Fruit fly (Drosophila melanogaster) whole organism, embryonic: ENCODE results near the gene SecS.
A peak's percentile ranks its signal among the peaks of the same experiment; 100 is the strongest.

Experiments
- Asciz ChIP-seq: fragments of 200-800 bp; sonication (Bioruptor generic); optimal IDR thresholded peaks from 2 replicates; lab custom pipeline; 2017; ENCODE audit warnings: missing biosample characterization, mild to moderate bottlenecking, missing genetic modification characterization, missing genetic modification reagents
- BtbVII ChIP-seq: fragments of 200-800 bp; sonication (Bioruptor generic); optimal IDR thresholded peaks from 3 replicates; lab custom pipeline; 2017; ENCODE audit warnings: missing biosample characterization, mild to moderate bottlenecking, missing genetic modification characterization
- Bteb2 ChIP-seq: fragments of 200-800 bp; sonication (Bioruptor generic); optimal IDR thresholded peaks from 2 replicates; lab custom pipeline; 2016; ENCODE audit warnings: missing biosample characterization, missing genetic modification characterization
- CG11247 ChIP-seq: fragments of 200-800 bp; sonication (Bioruptor generic); IDR thresholded peaks from 2 replicates; pipeline ENCODE4 v1.3.6; 2022; ENCODE audit warnings: missing biosample characterization, missing genetic modification characterization
- CG11456 ChIP-seq: fragments of 200-800 bp; sonication (Bioruptor generic); IDR thresholded peaks from 3 replicates; pipeline ENCODE4 v1.3.6; 2022; ENCODE audit warnings: missing biosample characterization, missing genetic modification characterization
- CG12155 ChIP-seq: fragments of 200-800 bp; sonication (Bioruptor generic); optimal IDR thresholded peaks from 3 replicates; lab custom pipeline; 2016; ENCODE audit warnings: missing biosample characterization, missing genetic modification characterization
- CG12236 ChIP-seq: fragments of 200-800 bp; sonication (Bioruptor generic); optimal IDR thresholded peaks from 2 replicates; lab custom pipeline; 2016; ENCODE audit warnings: missing biosample characterization, missing genetic modification characterization
- CG13624 ChIP-seq: fragments of 200-800 bp; sonication (Bioruptor generic); optimal IDR thresholded peaks from 2 replicates; lab custom pipeline; 2016; ENCODE audit warnings: missing biosample characterization, missing genetic modification characterization
- CG13894 ChIP-seq: fragments of 200-800 bp; sonication (Bioruptor generic); optimal IDR thresholded peaks from 3 replicates; lab custom pipeline; 2018; ENCODE audit warnings: missing biosample characterization, mild to moderate bottlenecking, missing genetic modification characterization, moderate library complexity
- CG15601 ChIP-seq: fragments of 200-800 bp; sonication (Bioruptor generic); optimal IDR thresholded peaks from 3 replicates; lab custom pipeline; 2019; ENCODE audit warnings: missing biosample characterization, mild to moderate bottlenecking, missing genetic modification characterization, moderate library complexity
- CG1792 ChIP-seq: fragments of 200-800 bp; sonication (Bioruptor generic); optimal IDR thresholded peaks from 2 replicates; lab custom pipeline; 2016; ENCODE audit warnings: missing biosample characterization, missing genetic modification characterization
- CG2129 ChIP-seq: fragments of 200-800 bp; sonication (Bioruptor generic); IDR thresholded peaks from 2 replicates; pipeline ENCODE4 v1.3.6; 2022; ENCODE audit warnings: missing biosample characterization, missing genetic modification characterization; ENCODE audit not compliant: partially characterized antibody
- CG2712 ChIP-seq: fragments of 200-800 bp; optimal IDR thresholded peaks from 3 replicates; lab custom pipeline; 2019; ENCODE audit warnings: missing biosample characterization, mild to moderate bottlenecking, missing genetic modification characterization, moderate library complexity
- CG32532 ChIP-seq: fragments of 200-800 bp; sonication (Bioruptor generic); IDR thresholded peaks from 2 replicates; pipeline ENCODE4 v1.3.6; 2022; ENCODE audit warnings: missing biosample characterization, missing genetic modification characterization
- CG3407 ChIP-seq: fragments of 200-800 bp; sonication (Bioruptor generic); optimal IDR thresholded peaks from 2 replicates; lab custom pipeline; 2018; ENCODE audit warnings: missing biosample characterization, mild to moderate bottlenecking, missing genetic modification characterization
- CG3838 ChIP-seq: fragments of 200-800 bp; sonication (Bioruptor generic); optimal IDR thresholded peaks from 3 replicates; lab custom pipeline; 2016; ENCODE audit warnings: missing biosample characterization, missing genetic modification characterization
- CG6765 ChIP-seq: fragments of 200-800 bp; sonication (Bioruptor generic); optimal IDR thresholded peaks from 3 replicates; lab custom pipeline; 2017; ENCODE audit warnings: missing biosample characterization, mild to moderate bottlenecking, missing genetic modification characterization
- CG7357 ChIP-seq: fragments of 200-800 bp; sonication (Bioruptor generic); IDR thresholded peaks from 3 replicates; pipeline ENCODE4 v1.3.6; 2022; ENCODE audit warnings: missing biosample characterization, missing genetic modification characterization
- CG7928 ChIP-seq: fragments of 200-800 bp; sonication (Bioruptor generic); optimal IDR thresholded peaks from 2 replicates; lab custom pipeline; 2017; ENCODE audit warnings: missing biosample characterization, mild to moderate bottlenecking, missing genetic modification characterization
- CG8089 ChIP-seq: fragments of 200-800 bp; sonication (Bioruptor generic); optimal IDR thresholded peaks from 3 replicates; lab custom pipeline; 2016; ENCODE audit warnings: missing biosample characterization, missing genetic modification characterization
- CkIIα-i1 ChIP-seq: fragments of 200-800 bp; sonication (Bioruptor generic); IDR thresholded peaks from 2 replicates; pipeline ENCODE4 v1.3.6; 2022; ENCODE audit warnings: missing biosample characterization, missing genetic modification characterization
- D19A ChIP-seq: fragments of 200-800 bp; optimal IDR thresholded peaks from 3 replicates; lab custom pipeline; 2019; ENCODE audit warnings: missing biosample characterization, mild to moderate bottlenecking, missing genetic modification characterization, moderate library complexity
- Dek ChIP-seq: fragments of 200-800 bp; sonication (Bioruptor generic); optimal IDR thresholded peaks from 3 replicates; lab custom pipeline; 2019; ENCODE audit warnings: missing biosample characterization, mild to moderate bottlenecking, missing genetic modification characterization, moderate library complexity
- Dll ChIP-seq: fragments of 200-800 bp; sonication (Bioruptor generic); IDR thresholded peaks from 4 replicates; pipeline ENCODE4 v1.3.6; 2022; ENCODE audit warnings: missing biosample characterization, missing genetic modification characterization; ENCODE audit not compliant: partially characterized antibody
- Eip74EF ChIP-seq, 2 experiments: fragments of 200-800 bp in 1 of 2; fragments of >200 bp in 1 of 2; sonication (Bioruptor generic) in 1 of 2; optimal IDR thresholded peaks; 2 replicates each; lab custom pipeline; 2017 to 2019; ENCODE audit warnings: missing biosample characterization in 2 of 2, missing genetic modification characterization in 2 of 2, mild to moderate bottlenecking in 1 of 2, moderate library complexity in 1 of 2
- Ets65A ChIP-seq: fragments of 200-800 bp; sonication (Bioruptor generic); peaks from one replicate; lab custom pipeline; 2016; ENCODE audit warnings: missing biosample characterization, missing genetic modification characterization
- HHEX ChIP-seq: fragments of 200-800 bp; sonication (Bioruptor generic); optimal IDR thresholded peaks from 3 replicates; lab custom pipeline; 2017; ENCODE audit warnings: missing biosample characterization, mild to moderate bottlenecking, missing genetic modification characterization, missing genetic modification reagents
- Hand ChIP-seq: fragments of 200-800 bp; sonication (Bioruptor generic); optimal IDR thresholded peaks from 2 replicates; lab custom pipeline; 2017; ENCODE audit warnings: mild to moderate bottlenecking, missing biosample characterization, missing genetic modification reagents, missing genetic modification characterization
- HmgD ChIP-seq: fragments of 200-800 bp; sonication (Bioruptor generic); optimal IDR thresholded peaks from 3 replicates; lab custom pipeline; 2016; ENCODE audit warnings: missing biosample characterization, missing genetic modification characterization
- MESR4 ChIP-seq: fragments of 200-800 bp; sonication (Bioruptor generic); optimal IDR thresholded peaks from 2 replicates; lab custom pipeline; 2018; ENCODE audit warnings: missing biosample characterization, mild to moderate bottlenecking, missing genetic modification characterization, moderate library complexity
- Med ChIP-seq: fragments of 200-800 bp; sonication (Bioruptor generic); peaks from one replicate; lab custom pipeline; 2016; ENCODE audit warnings: missing biosample characterization, missing genetic modification characterization, mild to moderate bottlenecking, inconsistent platforms, moderate library complexity
- NK7.1 ChIP-seq: fragments of 200-800 bp; sonication (Bioruptor generic); optimal IDR thresholded peaks from 3 replicates; lab custom pipeline; 2016; ENCODE audit warnings: missing biosample characterization, missing genetic modification characterization
- PHDP ChIP-seq: fragments of 200-800 bp; sonication (Bioruptor generic); optimal IDR thresholded peaks from 3 replicates; lab custom pipeline; 2018; ENCODE audit warnings: missing biosample characterization, mild to moderate bottlenecking, missing genetic modification characterization, moderate library complexity
- Six4 ChIP-seq: fragments of 200-800 bp; sonication (Bioruptor generic); optimal IDR thresholded peaks from 2 replicates; lab custom pipeline; 2016; ENCODE audit warnings: missing biosample characterization, missing genetic modification characterization
- Sry-β ChIP-seq: fragments of 200-800 bp; sonication (Bioruptor generic); optimal IDR thresholded peaks from 2 replicates; lab custom pipeline; 2018; ENCODE audit warnings: missing biosample characterization, mild to moderate bottlenecking, missing genetic modification characterization, moderate library complexity
- Taf1 ChIP-seq: fragments of 200-800 bp; sonication (Bioruptor generic); IDR thresholded peaks from 2 replicates; pipeline ENCODE4 v1.3.6; 2022; ENCODE audit warnings: missing biosample characterization, missing genetic modification characterization
- bcd ChIP-seq: fragments of 200-800 bp; sonication (Bioruptor generic); optimal IDR thresholded peaks from 2 replicates; lab custom pipeline; 2017; ENCODE audit warnings: missing biosample characterization, mild to moderate bottlenecking, missing genetic modification characterization
- btn ChIP-seq: fragments of 200-800 bp; sonication (Bioruptor generic); optimal IDR thresholded peaks from 2 replicates; lab custom pipeline; 2016; ENCODE audit warnings: missing biosample characterization, missing genetic modification characterization
- disco-r ChIP-seq: fragments of 200-800 bp; sonication (Bioruptor generic); optimal IDR thresholded peaks from 2 replicates; lab custom pipeline; 2016; ENCODE audit warnings: missing biosample characterization, missing genetic modification characterization
- emc ChIP-seq: fragments of 200-800 bp; sonication (Bioruptor generic); optimal IDR thresholded peaks from 2 replicates; lab custom pipeline; 2016; ENCODE audit warnings: missing biosample characterization, missing genetic modification characterization
- grn ChIP-seq: fragments of 200-800 bp; sonication (Bioruptor generic); optimal IDR thresholded peaks from 3 replicates; lab custom pipeline; 2017; ENCODE audit warnings: missing biosample characterization, missing genetic modification characterization
- gt ChIP-seq: fragments of 200-800 bp; sonication (Bioruptor generic); IDR thresholded peaks from 2 replicates; pipeline ENCODE4 v1.3.6; 2022; ENCODE audit warnings: missing biosample characterization, missing genetic modification characterization
- odd ChIP-seq: fragments of 200-800 bp; sonication (Bioruptor generic); optimal IDR thresholded peaks from 2 replicates; lab custom pipeline; 2017; ENCODE audit warnings: missing biosample characterization, mild to moderate bottlenecking, missing genetic modification characterization
- pzg ChIP-seq: fragments of 200-800 bp; sonication (Bioruptor generic); optimal IDR thresholded peaks from 3 replicates; lab custom pipeline; 2018; ENCODE audit warnings: missing biosample characterization, mild to moderate bottlenecking, missing genetic modification characterization, moderate library complexity
- ranshi ChIP-seq: fragments of 200-800 bp; sonication (Bioruptor generic); IDR thresholded peaks from 2 replicates; pipeline ENCODE4 v1.3.6; 2022; ENCODE audit warnings: missing biosample characterization, missing genetic modification characterization
- sd ChIP-seq: fragments of 200-800 bp; sonication (Bioruptor generic); optimal IDR thresholded peaks from 3 replicates; lab custom pipeline; 2018; ENCODE audit warnings: missing biosample characterization, mild to moderate bottlenecking, missing genetic modification characterization, moderate library complexity
- sna ChIP-seq: fragments of 200-800 bp; sonication (Bioruptor generic); IDR thresholded peaks from 2 replicates; pipeline ENCODE4 v1.3.6; 2022; ENCODE audit warnings: missing biosample characterization, missing genetic modification characterization; ENCODE audit not compliant: partially characterized antibody
- sr ChIP-seq: fragments of 200-800 bp; sonication (Bioruptor generic); IDR thresholded peaks from 3 replicates; pipeline ENCODE4 v1.3.6; 2022; ENCODE audit warnings: missing biosample characterization, missing genetic modification characterization
- tx ChIP-seq: fragments of 200-800 bp; sonication (Bioruptor generic); optimal IDR thresholded peaks from 2 replicates; lab custom pipeline; 2016; ENCODE audit warnings: missing biosample characterization, missing genetic modification characterization
- unc-4 ChIP-seq: fragments of 200-800 bp; sonication (Bioruptor generic); IDR thresholded peaks from 2 replicates; pipeline ENCODE4 v1.3.6; 2022; ENCODE audit warnings: missing biosample characterization, missing genetic modification characterization; ENCODE audit not compliant: partially characterized antibody
- zfh1 ChIP-seq: fragments of 200-800 bp; sonication (Bioruptor generic); IDR thresholded peaks from 3 replicates; pipeline ENCODE4 v1.3.6; 2022; ENCODE audit warnings: missing biosample characterization, missing genetic modification characterization

The SecS gene

dm6 chr3R:5591398-5591853 lies 9.8 kb upstream of the SecS start, which contains the start of the genes noi and Vha26 (continued):
- TF ChIP-seq NK7.1 (no peak), Taf1 (GFP tag; lab: Robert Waterston, UW) (no peak), HHEX (no peak), zfh1 (GFP tag; lab: Robert Waterston, UW) (no peak; the same call in 2 of the 3 replicates), CkIIα-i1 (GFP tag; lab: Robert Waterston, UW) (no peak), CG13624 (GFP tag; lab: Kevin White, UChicago) (peak; percentile 33), CG3407 (GFP tag; lab: Kevin White, UChicago) (no peak), Med (peak; percentile 91), CG2712 (peak; percentile 74), sna (GFP tag; lab: Robert Waterston, UW) (peak; percentile 37; the same call in 1 of the 2 replicates), CG8089 (GFP tag; lab: Kevin White, UChicago) (no peak), PHDP (tag; lab: Kevin White, UChicago) (no peak), CG11456 (GFP tag; lab: Robert Waterston, UW) (no peak), HmgD (GFP tag; lab: Kevin White, UChicago) (no peak), CG7928 (peak; percentile 96), grn (GFP tag; lab: Kevin White, UChicago) (no peak), Dll (GFP tag; lab: Robert Waterston, UW) (peak; percentile 62; the same call in 2 of the 4 replicates), disco-r (GFP tag; lab: Kevin White, UChicago) (no peak), Asciz (no peak), odd (GFP tag; lab: Kevin White, UChicago) (no peak), CG15601 (peak; percentile 68), CG12155 (GFP tag; lab: Kevin White, UChicago) (peak; percentile 42), CG13894 (no peak), tx (GFP tag; lab: Kevin White, UChicago) (no peak), gt (GFP tag; lab: Robert Waterston, UW) (no peak), Dek (tag; lab: Kevin White, UChicago) (no peak), Bteb2 (GFP tag; lab: Kevin White, UChicago) (no peak), Ets65A (GFP tag; lab: Kevin White, UChicago) (peak; percentile 93), CG1792 (GFP tag; lab: Kevin White, UChicago) (no peak), Eip74EF (GFP tag; optimal IDR thresholded peaks at IDR 0.05; lab: Kevin White, UChicago) (no peak), CG3838 (no peak), sd (tag; lab: Kevin White, UChicago) (no peak), MESR4 (GFP tag; lab: Kevin White, UChicago) (no peak), BtbVII (GFP tag; lab: Kevin White, UChicago) (no peak), CG12236 (GFP tag; lab: Kevin White, UChicago) (no peak), CG7357 (GFP tag; lab: Robert Waterston, UW) (peak; percentile 98), CG6765 (no peak), Hand (GFP tag; lab: Kevin White, UChicago) (no peak), btn (GFP tag; lab: Kevin White, UChicago) (no peak), CG2129 (GFP tag; lab: Robert Waterston, UW) (peak; percentile 51), sr (GFP tag; lab: Robert Waterston, UW) (no peak), bcd (no peak), CG11247 (GFP tag; lab: Robert Waterston, UW) (no peak), Sry-β (GFP tag; lab: Kevin White, UChicago) (peak; percentile 18), ranshi (GFP tag; lab: Robert Waterston, UW) (no peak), pzg (GFP tag; lab: Kevin White, UChicago) (peak; percentile 90), Six4 (GFP tag; lab: Kevin White, UChicago) (no peak), unc-4 (GFP tag; lab: Robert Waterston, UW) (peak; percentile 45; the same call in 1 of the 2 replicates), D19A (tag; lab: Kevin White, UChicago) (peak; percentile 95), emc (GFP tag; lab: Kevin White, UChicago) (no peak), CG32532 (GFP tag; lab: Robert Waterston, UW) (peak; percentile 64; the same call in 1 of the 2 replicates)
